Worm (Caenorhabditis elegans) whole organism, early embryonic: ENCODE measurements around the gene nhr-268.

Experiments
- ama-1 ChIP-seq: fragments of 150-350 bp; optimal IDR thresholded peaks from 2 replicates; lab custom pipeline; 2014
- ets-7 ChIP-seq: sonication (generic microtip); optimal IDR thresholded peaks from 2 replicates; lab custom pipeline; 2016; ENCODE audit warnings: missing genotype, missing genetic modification characterization, missing compliant biosample characterization
- flt-1 ChIP-seq: fragments of 200-800 bp; sonication (Bioruptor generic); IDR thresholded peaks from 2 replicates; pipeline ENCODE4 v1.3.6; 2022; ENCODE audit warnings: missing genetic modification characterization, missing compliant biosample characterization
- tbx-37 ChIP-seq: fragments of 200-800 bp; sonication (Bioruptor generic); conservative IDR thresholded peaks from 2 replicates; pipeline ENCODE4 v1.3.6; 2022; ENCODE audit warnings: missing genetic modification reagents, missing genetic modification characterization, missing compliant biosample characterization
- tra-4 ChIP-seq: sonication (generic microtip); optimal IDR thresholded peaks from 2 replicates; lab custom pipeline; 2017; ENCODE audit warnings: missing genetic modification characterization, missing compliant biosample characterization

DNA sequence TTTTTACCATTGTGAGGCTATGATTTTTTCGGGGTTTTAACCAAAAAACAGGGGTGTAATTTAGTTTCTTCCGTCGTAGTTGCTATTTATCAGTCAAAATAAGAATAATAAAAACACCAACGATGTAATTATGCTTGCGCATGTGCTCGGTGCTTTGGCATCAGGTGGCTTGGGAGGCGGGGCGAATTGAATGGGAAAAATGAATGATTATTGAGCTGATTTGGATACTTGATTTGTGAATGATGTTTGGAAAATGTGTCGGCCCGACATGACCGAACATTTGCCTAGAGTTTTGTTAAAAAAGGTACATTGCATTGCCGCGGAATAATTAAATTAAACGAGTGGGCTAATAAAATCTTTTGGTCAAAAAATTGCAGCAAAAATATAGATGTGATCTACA, 42.2 kb downstream of the nhr-268 start, which contains the start of gene str-38:
- no peak for TF ChIP-seq tbx-37
- TF ChIP-seq ets-7 (tag; lab: Kevin White, UChicago) = no peak
- no peak for TF ChIP-seq tra-4 (tag; lab: Kevin White, UChicago)
- no peak for TF ChIP-seq ama-1 (lab: Kevin White, UChicago)
- no peak for TF ChIP-seq flt-1 (GFP tag; lab: Robert Waterston, UW)
